Fruit fly (Drosophila melanogaster): ENCODE measurements around the gene Sfp24Ba.

- TF ChIP-seq Fer3 (tag; optimal IDR thresholded peaks at IDR 0.05): no peak
- no peak for TF ChIP-seq CG11723 (GFP tag; optimal IDR thresholded peaks at IDR 0.05)
- TF ChIP-seq danr (GFP tag; IDR thresholded peaks at IDR 0.05): no peak
- TF ChIP-seq Doc2 (GFP tag; IDR thresholded peaks at IDR 0.05): no peak
- TF ChIP-seq CG10274 (GFP tag; optimal IDR thresholded peaks at IDR 0.05): no peak
- TF ChIP-seq Med (GFP tag): no peak
- TF ChIP-seq CG13775 (GFP tag; optimal IDR thresholded peaks at IDR 0.05): no peak
- TF ChIP-seq crp (GFP tag; optimal IDR thresholded peaks at IDR 0.05): no peak
- TF ChIP-seq BEAF-32 (GFP tag; optimal IDR thresholded peaks at IDR 0.05): no peak
These were observed 26.6 kb upstream of the Sfp24Ba start, which contains the start of gene CG43165 for dm6 chr2L:3694920-3695319.
